Fruit fly (Drosophila melanogaster): Measurements from ENCODE around the gene elm.
A peak's percentile ranks its signal among the peaks of the same experiment; 100 is the strongest.

elm gene

dm6 chr3R:5682921-5683748 lies 28.5 kb upstream of the elm start (continued):
- TF ChIP-seq repo (GFP tag; optimal IDR thresholded peaks at IDR 0.05) (no peak), Nf-YB (GFP tag; optimal IDR thresholded peaks at IDR 0.05) (peak; percentile 21), D19B (GFP tag; optimal IDR thresholded peaks at IDR 0.05) (no peak), bbx (GFP tag; IDR thresholded peaks at IDR 0.05; ENCODE audit: partially characterized antibody) (no peak), dm (GFP tag; optimal IDR thresholded peaks at IDR 0.05) (no peak), Fer2 (tag; optimal IDR thresholded peaks at IDR 0.05) (no peak), CG2678 (tag; optimal IDR thresholded peaks at IDR 0.05) (no peak), dysf (GFP tag; IDR thresholded peaks at IDR 0.05) (peak; percentile 61; the same call in 2 of the 3 replicates), CG8388 (GFP tag; optimal IDR thresholded peaks at IDR 0.05) (peak; percentile 68), peb (GFP tag; IDR thresholded peaks at IDR 0.05) (0 out of 2 replicates have a peak, but pooled peaks have one; percentile 21), unc-4 (GFP tag; IDR thresholded peaks at IDR 0.05; ENCODE audit: partially characterized antibody) (no peak), Rfx (GFP tag; IDR thresholded peaks at IDR 0.05) (peak; percentile 42), CG9437 (GFP tag; optimal IDR thresholded peaks at IDR 0.05) (peak; percentile 34), CG15696 (tag; optimal IDR thresholded peaks at IDR 0.05) (peak; percentile 48), NFAT (GFP tag; IDR thresholded peaks at IDR 0.05) (no peak), CG6854 (GFP tag; optimal IDR thresholded peaks at IDR 0.05) (no peak), Drgx (GFP tag; IDR thresholded peaks at IDR 0.05) (peak; percentile 84), CG17829 (tag; optimal IDR thresholded peaks at IDR 0.05) (peak; percentile 76), Meics (GFP tag; optimal IDR thresholded peaks at IDR 0.05) (peak; percentile 20), chn (GFP tag; optimal IDR thresholded peaks at IDR 0.05) (peak; percentile 33), Jarid2 (GFP tag; optimal IDR thresholded peaks at IDR 0.05) (no peak), CG16815 (GFP tag; optimal IDR thresholded peaks at IDR 0.05) (peak; percentile 34), jing (GFP tag; optimal IDR thresholded peaks at IDR 0.05) (peak; percentile 50), otp (GFP tag; IDR thresholded peaks at IDR 0.05) (0 out of 3 replicates have a peak, but pooled peaks have one; percentile 16), CG11456 (GFP tag; IDR thresholded peaks at IDR 0.05) (no peak), vnd (GFP tag; IDR thresholded peaks at IDR 0.05; ENCODE audit: partially characterized antibody) (no peak), HLH3B (GFP tag; IDR thresholded peaks at IDR 0.05) (peak; percentile 71), da (GFP tag; optimal IDR thresholded peaks at IDR 0.05) (no peak), Doc2 (GFP tag; IDR thresholded peaks at IDR 0.05) (no peak), Ravus (GFP tag; IDR thresholded peaks at IDR 0.05) (no peak), sens-2 (GFP tag; IDR thresholded peaks at IDR 0.05) (0 out of 2 replicates have a peak, but pooled peaks have one; percentile 7), ham (GFP tag; IDR thresholded peaks at IDR 0.05) (no peak), CG3163 (GFP tag; optimal IDR thresholded peaks at IDR 0.05) (no peak), rib (GFP tag; IDR thresholded peaks at IDR 0.05) (no peak), Max (GFP tag; optimal IDR thresholded peaks at IDR 0.05) (peak; percentile 23)

- TF ChIP-seq dmrt11E (tag; optimal IDR thresholded peaks at IDR 0.05): peak; percentile 7
- TF ChIP-seq Drgx (GFP tag; IDR thresholded peaks at IDR 0.05): peak; percentile 14; the same call in 1 of the 2 replicates
- TF ChIP-seq hth (optimal IDR thresholded peaks at IDR 0.05): no peak
- TF ChIP-seq CG12391 (tag; optimal IDR thresholded peaks at IDR 0.05): peak; percentile 14
- no peak for TF ChIP-seq crp (GFP tag; optimal IDR thresholded peaks at IDR 0.05)
- peak; percentile 8 for TF ChIP-seq Med (GFP tag)
- peak in 1 of 2 experiments; percentile 28 for TF ChIP-seq bsh (GFP tag; optimal IDR thresholded peaks at IDR 0.05)
- peak; percentile 38 for TF ChIP-seq phol (tag; optimal IDR thresholded peaks at IDR 0.05)
- TF ChIP-seq da (GFP tag; optimal IDR thresholded peaks at IDR 0.05): no peak
- TF ChIP-seq CG7271 (tag; optimal IDR thresholded peaks at IDR 0.05): no peak
- no peak for TF ChIP-seq CG30403 (GFP tag; optimal IDR thresholded peaks at IDR 0.05)
- peak; percentile 4 for TF ChIP-seq CG15696 (tag; optimal IDR thresholded peaks at IDR 0.05)
- peak; percentile 13 for TF ChIP-seq nmo (GFP tag; optimal IDR thresholded peaks at IDR 0.05)
- TF ChIP-seq unpg (GFP tag; optimal IDR thresholded peaks at IDR 0.05): peak; percentile 29
- TF ChIP-seq row (GFP tag; IDR thresholded peaks at IDR 0.05): peak; percentile 18; the same call in 1 of the 3 replicates
- TF ChIP-seq CG32767 (GFP tag; IDR thresholded peaks at IDR 0.05): no peak
- peak; percentile 5 for TF ChIP-seq CG2712 (tag; optimal IDR thresholded peaks at IDR 0.05)
- TF ChIP-seq CG14710 (tag; optimal IDR thresholded peaks at IDR 0.05): peak; percentile 1
These were observed 27.6 kb upstream of the elm start for dm6 chr3R:5682238-5682637.

Data from whole organism, embryonic.